Fruit fly (Drosophila melanogaster): ENCODE results near the gene Galphaf.
A peak's percentile ranks its signal among the peaks of the same experiment; 100 is the strongest.

The Galphaf gene

DNA sequence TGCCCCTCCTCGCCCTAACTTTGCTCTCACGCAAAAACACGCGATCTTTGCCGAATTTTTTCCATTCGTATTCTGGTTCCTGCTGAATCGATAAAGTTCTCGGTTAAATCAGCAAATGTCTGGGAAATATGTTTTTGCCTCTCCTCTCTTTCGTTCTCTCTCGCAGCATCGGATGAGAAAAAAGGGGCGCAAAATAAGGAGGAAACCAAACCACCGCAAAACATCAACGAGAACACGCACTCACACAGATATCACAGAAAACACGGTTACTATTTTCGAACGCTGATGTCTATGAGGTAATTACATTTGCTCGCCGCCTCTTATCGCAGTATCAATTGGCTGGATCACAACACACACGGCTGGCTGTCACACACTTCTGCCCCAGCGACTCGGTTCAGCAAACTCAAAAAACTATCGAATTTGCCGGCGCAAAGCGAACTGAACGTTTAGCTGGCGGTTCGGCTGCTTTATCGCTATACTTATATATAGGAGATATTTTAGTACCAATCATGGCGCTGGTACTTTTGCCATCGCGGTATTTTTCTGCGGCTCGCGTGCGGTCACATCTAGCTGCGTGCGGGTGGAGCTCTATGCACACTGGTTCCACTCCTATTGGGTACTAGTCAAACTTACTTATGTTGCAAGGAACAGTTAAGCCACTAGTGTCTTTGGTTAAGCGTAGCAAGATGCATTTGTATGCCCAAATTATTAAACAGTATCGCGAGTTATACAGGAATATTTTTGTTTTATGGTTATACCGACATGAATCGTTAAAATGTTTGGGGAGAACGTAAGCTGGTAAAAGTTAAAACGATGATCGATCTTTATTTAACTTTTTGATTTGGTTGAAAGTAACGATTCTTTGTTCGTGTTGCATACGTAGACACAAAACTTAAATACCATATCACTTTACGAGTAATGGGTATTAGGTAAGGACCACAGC is 6.3 kb downstream of the Galphaf start, which contains the start of gene Baldspot (continued):
- TF ChIP-seq esg (GFP tag; conservative IDR thresholded peaks at IDR 0.05) (no peak), disco-r (GFP tag; optimal IDR thresholded peaks at IDR 0.05) (no peak), twi (tag; optimal IDR thresholded peaks at IDR 0.05) (no peak), gsb (GFP tag; IDR thresholded peaks at IDR 0.05) (peak; percentile 48; the same call in 1 of the 2 replicates), CG4820 (GFP tag; optimal IDR thresholded peaks at IDR 0.05) (peak; percentile 77), bab2 (GFP tag; optimal IDR thresholded peaks at IDR 0.05) (peak; percentile 81), peb (GFP tag; IDR thresholded peaks at IDR 0.05) (0 out of 2 replicates have a peak, but pooled peaks have one; percentile 6), fd102C (GFP tag; optimal IDR thresholded peaks at IDR 0.05) (peak; percentile 41), insv (GFP tag; optimal IDR thresholded peaks at IDR 0.05) (peak in 1 of 2 experiments; percentile 70), Deaf1 (tag; optimal IDR thresholded peaks at IDR 0.05) (peak; percentile 82), danr (GFP tag; IDR thresholded peaks at IDR 0.05) (peak; percentile 53; the same call in 1 of the 2 replicates), ems (GFP tag; optimal IDR thresholded peaks at IDR 0.05) (peak; percentile 65), sr (GFP tag; IDR thresholded peaks at IDR 0.05) (no peak), Drgx (GFP tag; IDR thresholded peaks at IDR 0.05) (peak; percentile 58), GATAe (GFP tag; conservative IDR thresholded peaks at IDR 0.05) (peak; percentile 10; the same call in 1 of the 2 replicates), CG10979 (tag; optimal IDR thresholded peaks at IDR 0.05) (peak; percentile 89), tna (GFP tag; IDR thresholded peaks at IDR 0.05; ENCODE audit: partially characterized antibody) (peak; percentile 58), gem (tag; optimal IDR thresholded peaks at IDR 0.05) (peak; percentile 86), CG2116 (GFP tag; optimal IDR thresholded peaks at IDR 0.05) (peak; percentile 50), CG31388 (GFP tag; optimal IDR thresholded peaks at IDR 0.05) (peak; percentile 34), MTF-1 (GFP tag; optimal IDR thresholded peaks at IDR 0.05; ENCODE audit: borderline replicate concordance) (peak; percentile 69), croc (GFP tag; conservative IDR thresholded peaks at IDR 0.05) (peak; percentile 29; the same call in 1 of the 3 replicates), bowl (GFP tag; IDR thresholded peaks at IDR 0.05) (no peak), CG10431 (GFP tag; optimal IDR thresholded peaks at IDR 0.05) (no peak), D19A (tag; optimal IDR thresholded peaks at IDR 0.05) (peak; percentile 82), toy (GFP tag; IDR thresholded peaks at IDR 0.05) (no peak), CG9215 (GFP tag; IDR thresholded peaks at IDR 0.05) (peak; percentile 62), CG2120 (GFP tag; optimal IDR thresholded peaks at IDR 0.05) (peak; percentile 45), HmgD (GFP tag; optimal IDR thresholded peaks at IDR 0.05) (peak; percentile 58), Oli (tag; optimal IDR thresholded peaks at IDR 0.05) (peak; percentile 26), CG4424 (GFP tag; optimal IDR thresholded peaks at IDR 0.05) (peak; percentile 84), br (optimal IDR thresholded peaks at IDR 0.05) (no peak), CG10565 (GFP tag; optimal IDR thresholded peaks at IDR 0.05) (peak; percentile 78), Ets65A (GFP tag) (peak; percentile 98), z (GFP tag; IDR thresholded peaks at IDR 0.05) (no peak), sna (GFP tag; IDR thresholded peaks at IDR 0.05; ENCODE audit: partially characterized antibody) (peak; percentile 60; the same call in 1 of the 2 replicates), hb (GFP tag; IDR thresholded peaks at IDR 0.05; ENCODE audit: partially characterized antibody) (peak; percentile 72; the same call in 2 of the 3 replicates), Pdp1 (GFP tag; optimal IDR thresholded peaks at IDR 0.05) (peak; percentile 88 to 89), Xrp1 (GFP tag; IDR thresholded peaks at IDR 0.05) (peak; percentile 83), CG2875 (GFP tag; optimal IDR thresholded peaks at IDR 0.05) (peak; percentile 31), Dref (GFP tag; IDR thresholded peaks at IDR 0.05) (peak; percentile 53), CG9932 (GFP tag; IDR thresholded peaks at IDR 0.05) (peak; percentile 67), CG6689 (GFP tag; IDR thresholded peaks at IDR 0.05) (peak; percentile 69), pho (GFP tag; optimal IDR thresholded peaks at IDR 0.05) (peak; percentile 52), Usf (GFP tag; optimal IDR thresholded peaks at IDR 0.05) (peak; percentile 16), CG15269 (tag; optimal IDR thresholded peaks at IDR 0.05) (peak; percentile 42), B-H2 (GFP tag; optimal IDR thresholded peaks at IDR 0.05) (peak; percentile 61), Camta (GFP tag; optimal IDR thresholded peaks at IDR 0.05) (peak; percentile 90), CG7839 (tag; optimal IDR thresholded peaks at IDR 0.05) (peak; percentile 88)

All from whole organism, embryonic.